Worm (Caenorhabditis elegans) whole organism, young adult: ENCODE measurements around the gene W02B12.12.

Source experiments
- B0019.2 ChIP-seq: fragments of 200-800 bp; sonication (Bioruptor generic); conservative IDR thresholded peaks from 2 replicates; pipeline ENCODE4 v1.3.6; 2022; ENCODE audit warnings: missing genetic modification reagents, missing genetic modification characterization, missing compliant biosample characterization
- B0336.3 ChIP-seq: fragments of 200-800 bp; sonication (Bioruptor generic); IDR thresholded peaks from 2 replicates; pipeline ENCODE4 v1.3.6; 2022; ENCODE audit warnings: missing genetic modification characterization, missing compliant biosample characterization
- C06A6.2 ChIP-seq: fragments of 200-800 bp; sonication (Bioruptor generic); conservative IDR thresholded peaks from 2 replicates; pipeline ENCODE4 v1.3.6; 2022; ENCODE audit warnings: missing genetic modification characterization, missing compliant biosample characterization
- F22D6.2 ChIP-seq: sonication (generic microtip); optimal IDR thresholded peaks from 2 replicates; lab custom pipeline; 2016; ENCODE audit warnings: mild to moderate bottlenecking, missing genetic modification characterization, missing compliant biosample characterization
- F55B11.4 ChIP-seq: sonication (generic microtip); optimal IDR thresholded peaks from 2 replicates; lab custom pipeline; 2016; ENCODE audit warnings: missing compliant biosample characterization, missing genetic modification characterization, borderline replicate concordance; ENCODE audit not compliant: insufficient read depth
- F57C9.4 ChIP-seq: sonication (generic microtip); optimal IDR thresholded peaks from 2 replicates; lab custom pipeline; 2017; ENCODE audit warnings: mild to moderate bottlenecking, missing genetic modification characterization, missing compliant biosample characterization
- K11D2.4 ChIP-seq: fragments of 200-800 bp; sonication (Bioruptor generic); IDR thresholded peaks from 2 replicates; pipeline ENCODE4 v1.3.6; 2022; ENCODE audit warnings: missing genetic modification reagents, missing genetic modification characterization, missing compliant biosample characterization
- T26A5.8 ChIP-seq: sonication (generic microtip); optimal IDR thresholded peaks from 2 replicates; lab custom pipeline; 2016; ENCODE audit warnings: missing genetic modification characterization, missing compliant biosample characterization
- Y95B8A.8 ChIP-seq: fragments of 200-800 bp; sonication (Bioruptor generic); IDR thresholded peaks from 2 replicates; pipeline ENCODE4 v1.3.6; 2022; ENCODE audit warnings: missing genetic modification reagents, missing genetic modification characterization, missing compliant biosample characterization
- athp-1 ChIP-seq: sonication (generic microtip); optimal IDR thresholded peaks from 2 replicates; lab custom pipeline; 2017; ENCODE audit warnings: mild to moderate bottlenecking, missing genetic modification characterization, missing compliant biosample characterization
- attf-6 ChIP-seq: fragments of 200-800 bp; sonication (Bioruptor generic); IDR thresholded peaks from 2 replicates; pipeline ENCODE4 v1.3.6; 2022; ENCODE audit warnings: missing genetic modification reagents, missing genetic modification characterization, missing compliant biosample characterization
- bed-1 ChIP-seq: fragments of 200-800 bp; sonication (Bioruptor generic); IDR thresholded peaks from 2 replicates; pipeline ENCODE4 v1.3.6; 2022; ENCODE audit warnings: missing genetic modification reagents, missing genetic modification characterization, missing compliant biosample characterization
- bed-2 ChIP-seq: fragments of 200-800 bp; sonication (Bioruptor generic); IDR thresholded peaks from 2 replicates; pipeline ENCODE4 v1.3.6; 2022; ENCODE audit warnings: missing genetic modification reagents, missing genetic modification characterization, missing compliant biosample characterization
- ccch-3 ChIP-seq: fragments of 200-800 bp; sonication (Bioruptor generic); optimal IDR thresholded peaks from 2 replicates; lab custom pipeline; 2018; ENCODE audit warnings: mild to moderate bottlenecking, missing genetic modification characterization, missing compliant biosample characterization
- ceh-100 ChIP-seq: fragments of 200-800 bp; sonication (Bioruptor generic); IDR thresholded peaks from 2 replicates; pipeline ENCODE4 v1.3.6; 2022; ENCODE audit warnings: missing genetic modification reagents, missing genetic modification characterization, missing compliant biosample characterization
- ceh-27 ChIP-seq: fragments of 200-800 bp; sonication (Bioruptor generic); optimal IDR thresholded peaks from 2 replicates; lab custom pipeline; 2018; ENCODE audit warnings: mild to moderate bottlenecking, missing genetic modification characterization, moderate library complexity, missing compliant biosample characterization
- ceh-40 ChIP-seq: fragments of 200-800 bp; sonication (Bioruptor generic); IDR thresholded peaks from 2 replicates; pipeline ENCODE4 v1.3.6; 2022; ENCODE audit warnings: missing genetic modification characterization, missing compliant biosample characterization
- chd-7 ChIP-seq: sonication (generic microtip); optimal IDR thresholded peaks from 2 replicates; lab custom pipeline; 2016; ENCODE audit warnings: mild to moderate bottlenecking, missing genetic modification characterization, moderate library complexity, missing compliant biosample characterization
- die-1 ChIP-seq: sonication (generic microtip); optimal IDR thresholded peaks from 2 replicates; lab custom pipeline; 2016; ENCODE audit warnings: missing genotype, mild to moderate bottlenecking, missing genetic modification characterization, missing compliant biosample characterization
- egl-18 ChIP-seq: fragments of 200-800 bp; sonication (Bioruptor generic); IDR thresholded peaks from 2 replicates; pipeline ENCODE4 v1.3.6; 2022; ENCODE audit warnings: missing genetic modification reagents, missing genetic modification characterization, missing compliant biosample characterization
- egrh-3 ChIP-seq: fragments of 200-800 bp; sonication (Bioruptor generic); IDR thresholded peaks from 2 replicates; pipeline ENCODE4 v1.3.6; 2022; ENCODE audit warnings: missing genetic modification reagents, missing genetic modification characterization, missing compliant biosample characterization
- ets-4 ChIP-seq: fragments of 200-800 bp; sonication (Bioruptor generic); optimal IDR thresholded peaks from 2 replicates; lab custom pipeline; 2018; ENCODE audit warnings: mild to moderate bottlenecking, missing genetic modification characterization, missing compliant biosample characterization
- gei-17 ChIP-seq: fragments of 200-800 bp; sonication (Bioruptor generic); optimal IDR thresholded peaks from 2 replicates; lab custom pipeline; 2018; ENCODE audit warnings: mild to moderate bottlenecking, missing genetic modification characterization, missing compliant biosample characterization
- him-1 ChIP-seq: sonication (generic microtip); optimal IDR thresholded peaks from 2 replicates; lab custom pipeline; 2016; ENCODE audit warnings: missing genotype, missing genetic modification reagents, missing genetic modification characterization, missing compliant biosample characterization
- hlh-26 ChIP-seq: fragments of 200-800 bp; sonication (Bioruptor generic); conservative IDR thresholded peaks from 2 replicates; pipeline ENCODE4 v1.3.6; 2022; ENCODE audit warnings: missing genetic modification reagents, missing genetic modification characterization, missing compliant biosample characterization
- hmg-20 ChIP-seq: fragments of 200-800 bp; sonication (Bioruptor generic); IDR thresholded peaks from 2 replicates; pipeline ENCODE4 v1.3.6; 2022; ENCODE audit warnings: missing genetic modification reagents, missing genetic modification characterization, missing compliant biosample characterization
- hsf-1 ChIP-seq: fragments of 200-800 bp; sonication (Bioruptor generic); IDR thresholded peaks from 2 replicates; pipeline ENCODE4 v1.3.6; 2022; ENCODE audit warnings: missing genetic modification reagents, missing genetic modification characterization, missing compliant biosample characterization
- let-607 ChIP-seq, 2 experiments: fragments of 200-800 bp in 1 of 2; sonication (Bioruptor generic) in 1 of 2; sonication (generic microtip) in 1 of 2; optimal IDR thresholded peaks; 2 replicates each; lab custom pipeline; 2016 to 2018; ENCODE audit warnings: mild to moderate bottlenecking in 2 of 2, missing compliant biosample characterization in 2 of 2, missing genetic modification characterization in 2 of 2, moderate library complexity in 2 of 2, missing genotype in 1 of 2
- lir-1 ChIP-seq: fragments of 200-800 bp; sonication (Bioruptor generic); conservative IDR thresholded peaks from 2 replicates; pipeline ENCODE4 v1.3.6; 2022; ENCODE audit warnings: missing genetic modification reagents, missing genetic modification characterization, missing compliant biosample characterization
- lsy-27 ChIP-seq: sonication (generic microtip); optimal IDR thresholded peaks from 2 replicates; lab custom pipeline; 2017; ENCODE audit warnings: missing genetic modification characterization, mild to moderate bottlenecking, missing compliant biosample characterization, antibody characterized with exemption, missing genotype, borderline replicate concordance; ENCODE audit not compliant: insufficient read depth
- madf-10 ChIP-seq: sonication (generic microtip); optimal IDR thresholded peaks from 2 replicates; lab custom pipeline; 2016; ENCODE audit warnings: mild to moderate bottlenecking, missing genetic modification characterization, missing compliant biosample characterization
- madf-6 ChIP-seq: fragments of 200-800 bp; sonication (Bioruptor generic); IDR thresholded peaks from 2 replicates; pipeline ENCODE4 v1.3.6; 2022; ENCODE audit warnings: missing genetic modification reagents, missing genetic modification characterization, missing compliant biosample characterization
- madf-8 ChIP-seq: fragments of 200-800 bp; sonication (Bioruptor generic); conservative IDR thresholded peaks from 2 replicates; pipeline ENCODE4 v1.3.6; 2022; ENCODE audit warnings: missing genetic modification reagents, missing genetic modification characterization, missing compliant biosample characterization
- mel-28 ChIP-seq: sonication (generic microtip); optimal IDR thresholded peaks from 2 replicates; lab custom pipeline; 2016; ENCODE audit warnings: borderline replicate concordance, mild to moderate bottlenecking, missing genetic modification characterization, missing compliant biosample characterization
- mes-4 ChIP-seq: sonication (generic microtip); optimal IDR thresholded peaks from 2 replicates; lab custom pipeline; 2016; ENCODE audit warnings: missing genotype, missing genetic modification characterization, missing compliant biosample characterization
- mxl-1 ChIP-seq: sonication (generic microtip); optimal IDR thresholded peaks from 2 replicates; lab custom pipeline; 2016; ENCODE audit warnings: missing genetic modification characterization, missing compliant biosample characterization
- nfya-1 ChIP-seq: sonication (generic microtip); optimal IDR thresholded peaks from 2 replicates; lab custom pipeline; 2017; ENCODE audit warnings: antibody characterized with exemption, missing compliant biosample characterization, missing genetic modification characterization, borderline replicate concordance; ENCODE audit not compliant: insufficient read depth
- nfyb-1 ChIP-seq: fragments of 200-800 bp; sonication (Bioruptor generic); IDR thresholded peaks from 2 replicates; pipeline ENCODE4 v1.3.6; 2022; ENCODE audit warnings: missing genetic modification reagents, missing genetic modification characterization, missing compliant biosample characterization
- nhr-120 ChIP-seq: fragments of 200-800 bp; sonication (Bioruptor generic); IDR thresholded peaks from 2 replicates; pipeline ENCODE4 v1.3.6; 2022; ENCODE audit warnings: missing genetic modification characterization, missing compliant biosample characterization
- nhr-179 ChIP-seq: sonication (generic microtip); optimal IDR thresholded peaks from 2 replicates; lab custom pipeline; 2016; ENCODE audit warnings: mild to moderate bottlenecking, missing genetic modification characterization, missing compliant biosample characterization
- nhr-90 ChIP-seq: sonication (generic microtip); optimal IDR thresholded peaks from 2 replicates; lab custom pipeline; 2016; ENCODE audit warnings: missing genotype, mild to moderate bottlenecking, missing genetic modification characterization, missing compliant biosample characterization
- rpc-1 ChIP-seq, 2 experiments: fragments of 150-350 bp in 1 of 2; sonication (generic microtip) in 1 of 2; optimal IDR thresholded peaks; 2 replicates each; lab custom pipeline; 2014 to 2018; ENCODE audit warnings: missing biosample characterization in 1 of 2, missing genetic modification characterization in 1 of 2, missing genetic modification reagents in 1 of 2, missing genotype in 1 of 2
- sdz-38 ChIP-seq: sonication (generic microtip); optimal IDR thresholded peaks from 2 replicates; lab custom pipeline; 2016; ENCODE audit warnings: missing genotype, missing genetic modification characterization, missing compliant biosample characterization
- sea-2 ChIP-seq: fragments of 200-800 bp; sonication (Bioruptor generic); IDR thresholded peaks from 2 replicates; pipeline ENCODE4 v1.3.6; 2022; ENCODE audit warnings: missing genetic modification characterization, missing compliant biosample characterization
- tbp1 ChIP-seq: fragments of 200-800 bp; sonication (Bioruptor generic); optimal IDR thresholded peaks from 2 replicates; lab custom pipeline; 2018; ENCODE audit warnings: mild to moderate bottlenecking, missing genetic modification characterization, missing compliant biosample characterization
- ztf-18 ChIP-seq: sonication (generic microtip); optimal IDR thresholded peaks from 2 replicates; lab custom pipeline; 2016; ENCODE audit warnings: missing genotype, mild to moderate bottlenecking, missing genetic modification characterization, missing compliant biosample characterization
- ztf-26 ChIP-seq: sonication (generic microtip); optimal IDR thresholded peaks from 2 replicates; lab custom pipeline; 2017; ENCODE audit warnings: missing genetic modification characterization, missing compliant biosample characterization
- ztf-6 ChIP-seq: fragments of 200-800 bp; sonication (Bioruptor generic); IDR thresholded peaks from 2 replicates; pipeline ENCODE4 v1.3.6; 2022; ENCODE audit warnings: missing genetic modification reagents, missing genetic modification characterization, missing compliant biosample characterization

W02B12.12 gene

ce11 chrII:11484600-11484999 is 5.6 kb upstream of the W02B12.12 start (continued):
- TF ChIP-seq nfyb-1 (GFP tag; lab: Robert Waterston, UW) (peak; percentile 93), Y95B8A.8 (GFP tag; lab: Robert Waterston, UW) (0 out of 2 replicates have a peak, but pooled peaks have one; percentile 31), him-1 (tag; lab: Kevin White, UChicago) (peak; percentile 98), madf-6 (GFP tag; lab: Robert Waterston, UW) (peak; percentile 86), nfya-1 (tag; lab: Kevin White, UChicago) (no peak), mel-28 (tag; lab: Kevin White, UChicago) (peak; percentile 70), ztf-18 (peak; percentile 89), ccch-3 (GFP tag; lab: Kevin White, UChicago) (peak; percentile 67), mxl-1 (tag; lab: Kevin White, UChicago) (peak; percentile 98), ceh-40 (GFP tag; lab: Robert Waterston, UW) (peak; percentile 71; the same call in 1 of the 2 replicates), tbp1 (GFP tag; lab: Kevin White, UChicago) (peak; percentile 100), madf-8 (GFP tag; lab: Robert Waterston, UW) (peak; percentile 49), sdz-38 (tag; lab: Kevin White, UChicago) (no peak), hsf-1 (peak; percentile 64; the same call in 1 of the 2 replicates), ztf-26 (peak; percentile 87), lsy-27 (peak; percentile 72), ztf-6 (GFP tag; lab: Robert Waterston, UW) (peak; percentile 90), ceh-100 (peak; percentile 82), B0019.2 (GFP tag; lab: Robert Waterston, UW) (peak; percentile 72), ets-4 (peak; percentile 94), B0336.3 (GFP tag; lab: Robert Waterston, UW) (peak; percentile 87), nhr-120 (GFP tag; lab: Robert Waterston, UW) (peak; percentile 97), egrh-3 (GFP tag; lab: Robert Waterston, UW) (peak; percentile 50), F22D6.2 (tag; lab: Kevin White, UChicago) (peak; percentile 63), ceh-27 (GFP tag; lab: Kevin White, UChicago) (peak; percentile 94), lir-1 (GFP tag; lab: Robert Waterston, UW) (peak; percentile 84), F57C9.4 (tag; lab: Kevin White, UChicago) (peak; percentile 72), let-607 (tag; optimal IDR thresholded peaks at IDR 0.05; lab: Kevin White, UChicago) (peak; percentile 67 to 78), attf-6 (GFP tag; lab: Robert Waterston, UW) (peak; percentile 79), chd-7 (tag; lab: Kevin White, UChicago) (peak; percentile 93), K11D2.4 (GFP tag; lab: Robert Waterston, UW) (peak; percentile 72), C06A6.2 (GFP tag; lab: Robert Waterston, UW) (peak; percentile 57), die-1 (tag; lab: Kevin White, UChicago) (peak; percentile 98), mes-4 (peak; percentile 90), sea-2 (peak; percentile 86), hmg-20 (peak; percentile 88), gei-17 (peak; percentile 47), hlh-26 (GFP tag; lab: Robert Waterston, UW) (0 out of 2 replicates have a peak, but pooled peaks have one; percentile 25), bed-1 (GFP tag; lab: Robert Waterston, UW) (peak; percentile 87; the same call in 1 of the 2 replicates), madf-10 (tag; lab: Kevin White, UChicago) (peak; percentile 87), T26A5.8 (peak; percentile 94), egl-18 (peak; percentile 85), nhr-90 (tag; lab: Kevin White, UChicago) (peak; percentile 97), athp-1 (tag; lab: Kevin White, UChicago) (peak; percentile 91), rpc-1 (optimal IDR thresholded peaks at IDR 0.05; lab: Kevin White, UChicago) (peak; percentile 84), rpc-1 (tag; optimal IDR thresholded peaks at IDR 0.05; lab: Kevin White, UChicago) (peak; percentile 99), nhr-179 (tag; lab: Kevin White, UChicago) (peak; percentile 75), bed-2 (GFP tag; lab: Robert Waterston, UW) (no peak), F55B11.4 (tag; lab: Kevin White, UChicago) (no peak)
